Worm (Caenorhabditis elegans): ENCODE measurements around the gene zyg-12.

The zyg-12 gene

DNA sequence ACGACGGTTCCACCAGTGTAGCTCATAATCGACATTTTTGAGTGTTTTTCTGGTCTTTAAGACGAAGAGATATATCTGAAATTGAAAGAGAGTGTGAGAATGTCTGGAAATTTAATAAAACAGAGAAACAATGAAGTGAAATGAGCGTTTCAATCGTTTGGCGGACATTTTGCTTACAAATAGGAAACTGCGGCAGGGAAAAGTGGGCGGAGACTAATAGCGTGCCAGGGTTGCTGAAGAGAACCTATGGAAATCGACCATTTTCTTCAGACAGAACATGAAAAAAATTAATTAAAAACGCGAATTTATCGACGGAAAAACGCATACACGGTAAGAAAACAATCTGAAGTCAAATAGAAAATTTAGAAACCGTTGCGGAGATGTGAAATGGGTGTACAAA, 5.7 kb downstream of the zyg-12 start, which contains the start of gene pbs-3 (continued):
- no peak for TF ChIP-seq K02D7.2 (tag; optimal IDR thresholded peaks at IDR 0.05)
- no peak for TF ChIP-seq ceh-30 (tag; optimal IDR thresholded peaks at IDR 0.05)
- TF ChIP-seq nhr-232 (tag; optimal IDR thresholded peaks at IDR 0.05) = no peak
- TF ChIP-seq sdc-2 (tag; optimal IDR thresholded peaks at IDR 0.05) = no peak
- TF ChIP-seq ceh-2 (tag; optimal IDR thresholded peaks at IDR 0.05) = peak; percentile 66
- TF ChIP-seq ceh-31 (tag; optimal IDR thresholded peaks at IDR 0.05) = peak; percentile 97
- peak; percentile 37 for TF ChIP-seq dmd-4 (tag; optimal IDR thresholded peaks at IDR 0.05; ENCODE audit: borderline replicate concordance)
- peak; percentile 61 for TF ChIP-seq ets-4 (tag; optimal IDR thresholded peaks at IDR 0.05)
- no peak for TF ChIP-seq K09A11.1 (tag; optimal IDR thresholded peaks at IDR 0.05; ENCODE audit: insufficient read depth)
- TF ChIP-seq zip-5 (tag; optimal IDR thresholded peaks at IDR 0.05) = peak; percentile 26
- TF ChIP-seq fkh-6 (tag; optimal IDR thresholded peaks at IDR 0.05) = no peak
- no peak for TF ChIP-seq ttx-3 (tag; optimal IDR thresholded peaks at IDR 0.05)
- peak; percentile 83 for TF ChIP-seq elt-2 (tag; optimal IDR thresholded peaks at IDR 0.05)
- no peak for TF ChIP-seq elt-4 (tag; optimal IDR thresholded peaks at IDR 0.05)
- no peak for TF ChIP-seq npax-4 (tag; optimal IDR thresholded peaks at IDR 0.05)
- TF ChIP-seq che-1 (tag; optimal IDR thresholded peaks at IDR 0.05) = no peak
- TF ChIP-seq syd-9 (tag; optimal IDR thresholded peaks at IDR 0.05) = no peak
- TF ChIP-seq C38D4.7 (GFP tag; optimal IDR thresholded peaks at IDR 0.05) = no peak
- no peak for TF ChIP-seq pros-1 (tag; optimal IDR thresholded peaks at IDR 0.05)
- TF ChIP-seq ahr-1 (tag; optimal IDR thresholded peaks at IDR 0.05) = no peak
- peak; percentile 76 for TF ChIP-seq C08G9.2 (tag; optimal IDR thresholded peaks at IDR 0.05)

DNA sequence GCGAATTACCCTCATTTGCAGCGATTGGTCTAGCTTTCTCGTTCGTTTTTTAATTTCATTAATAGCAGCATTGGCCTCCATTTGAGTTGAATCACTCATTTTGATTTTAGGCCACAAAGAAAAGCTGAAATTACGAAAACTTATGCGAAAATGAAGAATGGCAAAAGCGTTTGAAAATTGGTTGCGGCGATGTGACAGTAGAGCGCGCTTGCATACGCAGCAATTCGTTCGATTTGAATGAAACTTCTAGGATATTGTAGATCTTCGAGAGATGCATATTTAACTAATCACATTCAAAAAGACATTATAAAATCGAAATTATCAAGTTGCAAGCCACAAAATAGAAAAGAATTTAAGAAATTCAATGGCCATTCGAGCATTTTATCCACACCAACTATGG, 10.0 kb downstream of the zyg-12 start, which contains the start of gene ulp-2:
ulp-2 (minus strand) TSS at position 158 of the 400 bp plus-strand sequence.
- no peak for TF ChIP-seq K02D7.2 (tag; optimal IDR thresholded peaks at IDR 0.05)
- no peak for TF ChIP-seq ceh-14 (tag; optimal IDR thresholded peaks at IDR 0.05)
- no peak for TF ChIP-seq hlh-8 (tag; optimal IDR thresholded peaks at IDR 0.05)
- TF ChIP-seq lin-11 (tag; optimal IDR thresholded peaks at IDR 0.05) = no peak
- no peak for TF ChIP-seq pag-3 (tag; optimal IDR thresholded peaks at IDR 0.05; ENCODE audit: borderline replicate concordance)
- no peak for TF ChIP-seq pros-1 (tag; optimal IDR thresholded peaks at IDR 0.05)
- no peak for TF ChIP-seq ama-1 (optimal IDR thresholded peaks at IDR 0.05)
- TF ChIP-seq nhr-11 (tag; optimal IDR thresholded peaks at IDR 0.05) = no peak
- no peak for TF ChIP-seq hlh-6 (tag; optimal IDR thresholded peaks at IDR 0.05)
- no peak for TF ChIP-seq unc-3 (GFP tag; conservative IDR thresholded peaks at IDR 0.05)
- no peak for TF ChIP-seq unc-3 (tag; optimal IDR thresholded peaks at IDR 0.05)
- TF ChIP-seq C38D4.7 (GFP tag; optimal IDR thresholded peaks at IDR 0.05) = no peak
- no peak for TF ChIP-seq fax-1 (tag; optimal IDR thresholded peaks at IDR 0.05)
- no peak for TF ChIP-seq ref-2 (tag; optimal IDR thresholded peaks at IDR 0.05)
- no peak for TF ChIP-seq tbx-2 (tag; optimal IDR thresholded peaks at IDR 0.05)
- TF ChIP-seq hlh-13 (GFP tag; optimal IDR thresholded peaks at IDR 0.05) = no peak

ce11 chrII:4960690-4961089, 11.0 kb downstream of the zyg-12 start:
- TF ChIP-seq elt-2 (tag; optimal IDR thresholded peaks at IDR 0.05) = peak; percentile 96
- no peak for TF ChIP-seq ceh-34 (tag; optimal IDR thresholded peaks at IDR 0.05)

DNA sequence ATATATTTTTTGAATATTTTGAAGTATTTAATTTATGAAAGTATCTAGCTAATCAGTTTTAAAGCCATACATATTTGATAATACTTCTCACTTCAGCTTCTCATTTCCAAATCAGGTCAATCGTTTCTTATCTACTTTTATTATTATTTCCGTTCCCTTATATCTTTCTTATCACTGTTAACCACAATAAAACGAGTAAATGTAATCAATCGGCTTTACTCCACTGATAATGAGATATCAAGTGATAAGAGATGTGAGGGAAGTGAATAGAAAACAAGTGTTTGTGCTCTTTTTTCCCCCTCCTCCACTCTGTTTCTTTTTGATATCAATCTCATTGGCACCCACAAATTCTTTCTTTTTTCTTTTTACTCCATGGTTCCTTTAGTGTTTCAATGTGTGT, 16.9 kb downstream of the zyg-12 start:
- TF ChIP-seq elt-2 (tag; optimal IDR thresholded peaks at IDR 0.05) = peak; percentile 99
- TF ChIP-seq gmeb-2 (tag; optimal IDR thresholded peaks at IDR 0.05) = no peak

DNA sequence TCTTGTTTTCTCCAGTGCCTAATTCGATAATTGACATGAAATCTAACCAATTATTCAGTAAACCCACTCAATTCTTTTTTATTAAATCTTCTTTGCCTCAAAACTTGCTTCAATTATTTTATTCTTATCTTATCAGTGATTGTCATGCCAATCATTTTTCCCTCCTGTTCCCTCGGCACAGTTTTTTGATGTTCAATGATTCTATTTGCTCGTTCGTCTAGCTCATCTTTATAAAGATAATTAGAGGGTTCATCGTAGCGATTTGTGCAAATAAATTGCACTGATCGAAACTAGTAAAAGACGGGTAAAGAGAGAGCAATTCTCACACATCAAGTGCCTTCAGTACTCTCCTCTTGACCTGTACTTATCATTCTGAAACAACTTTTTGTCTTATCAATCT, 17.9 kb downstream of the zyg-12 start:
- no peak for TF ChIP-seq pat-9 (tag; optimal IDR thresholded peaks at IDR 0.05)
- no peak for TF ChIP-seq F13H6.1 (tag; optimal IDR thresholded peaks at IDR 0.05)
- no peak for TF ChIP-seq hlh-13 (GFP tag; optimal IDR thresholded peaks at IDR 0.05)
- TF ChIP-seq elt-2 (tag; optimal IDR thresholded peaks at IDR 0.05) = peak; percentile 93
